Worm (Caenorhabditis elegans) whole organism, L4/young adult: ENCODE measurements around the gene parg-2.

Source experiments
- W03F9.2 ChIP-seq: fragments of 150-350 bp; optimal IDR thresholded peaks from 2 replicates; lab custom pipeline; 2014; ENCODE audit warnings: missing biosample characterization, missing genetic modification characterization
- dao-5 ChIP-seq: sonication (generic microtip); optimal IDR thresholded peaks from 2 replicates; lab custom pipeline; 2016; ENCODE audit warnings: missing genotype, missing genetic modification characterization, moderate library complexity, missing compliant biosample characterization
- him-1 ChIP-seq: sonication (generic microtip); optimal IDR thresholded peaks from 2 replicates; lab custom pipeline; 2016; ENCODE audit warnings: missing genotype, missing genetic modification reagents, missing genetic modification characterization, missing compliant biosample characterization

DNA sequence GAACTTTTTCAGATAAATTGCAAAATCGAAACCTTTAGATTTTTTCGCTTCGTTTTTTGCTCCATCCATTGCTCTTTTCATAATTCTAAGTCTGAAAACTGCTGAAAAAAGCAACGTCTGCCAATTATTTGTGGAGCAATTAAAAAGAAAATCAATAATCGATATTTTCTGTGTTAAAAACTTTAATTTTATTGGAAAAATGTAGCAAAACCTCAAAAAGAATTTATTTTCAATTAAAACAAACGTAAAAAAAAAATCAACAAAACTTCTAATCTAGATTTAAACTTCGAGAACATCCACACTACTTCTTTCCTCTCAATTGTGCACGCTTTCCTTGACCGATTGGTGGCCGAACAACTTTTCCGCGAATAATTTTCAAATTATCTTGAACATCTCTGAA, 24.4 kb upstream of the parg-2 start, which contains the start of gene F21D5.5:
- TF ChIP-seq W03F9.2, result no peak
- TF ChIP-seq him-1 (tag; lab: Kevin White, UChicago), result no peak
- TF ChIP-seq dao-5 (tag; lab: Kevin White, UChicago), result no peak
